Fruit fly (Drosophila melanogaster) whole organism, prepupa: ENCODE data around the gene RhoGAP18B.

ENCODE experiments used
- CG6792 ChIP-seq: fragments of 200-800 bp; sonication (Bioruptor generic); optimal IDR thresholded peaks from 3 replicates; lab custom pipeline; 2016; ENCODE audit warnings: missing biosample characterization, missing genetic modification characterization
- Lpt ChIP-seq: fragments of 200-800 bp; sonication (Bioruptor generic); optimal IDR thresholded peaks from 3 replicates; lab custom pipeline; 2016; ENCODE audit warnings: missing biosample characterization, missing genetic modification characterization
- eg ChIP-seq: fragments of 200-800 bp; sonication (Bioruptor generic); IDR thresholded peaks from 3 replicates; pipeline ENCODE4 v1.3.6; 2022; ENCODE audit warnings: missing biosample characterization, missing genetic modification characterization

dm6 chrX:19191597-19191996 is 24.7 kb upstream of the RhoGAP18B start:
- no peak for TF ChIP-seq eg (GFP tag; lab: Robert Waterston, UW)
- no peak for TF ChIP-seq CG6792 (GFP tag; lab: Kevin White, UChicago)
- TF ChIP-seq Lpt (GFP tag; lab: Kevin White, UChicago) = no peak
